Worm (Caenorhabditis elegans) whole organism, L2 larva: ENCODE measurements around the gene Y94H6A.3.

Source experiments
- R02D3.7 ChIP-seq: fragments of 150-350 bp; optimal IDR thresholded peaks from 2 replicates; lab custom pipeline; 2014; ENCODE audit warnings: missing biosample characterization, missing genetic modification characterization
- blmp-1 ChIP-seq: sonication (generic microtip); optimal IDR thresholded peaks from 2 replicates; lab custom pipeline; 2017; ENCODE audit warnings: missing genetic modification characterization, mild to moderate bottlenecking, missing compliant biosample characterization, antibody characterized with exemption, moderate library complexity; ENCODE audit not compliant: insufficient read depth
- egl-27 ChIP-seq: sonication (generic microtip); optimal IDR thresholded peaks from 3 replicates; lab custom pipeline; 2017; ENCODE audit warnings: missing biosample characterization, missing genetic modification reagents, missing genetic modification characterization
- gmeb-1 ChIP-seq: fragments of 150-350 bp; optimal IDR thresholded peaks from 2 replicates; lab custom pipeline; 2014; ENCODE audit warnings: missing biosample characterization, missing genetic modification characterization
- nhr-11 ChIP-seq: fragments of 150-350 bp; optimal IDR thresholded peaks from 2 replicates; lab custom pipeline; 2014; ENCODE audit warnings: missing biosample characterization, missing genetic modification characterization
- nhr-25 ChIP-seq: fragments of 150-350 bp; sonication (generic microtip); optimal IDR thresholded peaks from 3 replicates; lab custom pipeline; 2014; ENCODE audit warnings: missing biosample characterization, missing genetic modification characterization
- nhr-6 ChIP-seq: fragments of 150-350 bp; optimal IDR thresholded peaks from 2 replicates; lab custom pipeline; 2014; ENCODE audit warnings: missing biosample characterization, missing genetic modification characterization
- nhr-77 ChIP-seq: fragments of 150-350 bp; optimal IDR thresholded peaks from 2 replicates; lab custom pipeline; 2014; ENCODE audit warnings: missing biosample characterization, missing genetic modification characterization
- sem-4 ChIP-seq: fragments of 150-350 bp; optimal IDR thresholded peaks from 2 replicates; lab custom pipeline; 2014; ENCODE audit warnings: missing biosample characterization, missing genetic modification reagents, missing genetic modification characterization

ce11 chrIV:2710203-2710935 is 34.1 kb downstream of the Y94H6A.3 start, which contains the start of gene Y94H6A.10:
- TF ChIP-seq nhr-11: no peak
- no peak for TF ChIP-seq R02D3.7 (tag; lab: Kevin White, UChicago)
- no peak for TF ChIP-seq gmeb-1 (tag; lab: Kevin White, UChicago)
- no peak for TF ChIP-seq blmp-1 (tag; lab: Kevin White, UChicago)
- no peak for TF ChIP-seq sem-4 (tag; lab: Kevin White, UChicago)
- TF ChIP-seq nhr-77: no peak
- TF ChIP-seq nhr-25 (tag; lab: Kevin White, UChicago): no peak
- no peak for TF ChIP-seq nhr-6
- no peak for TF ChIP-seq egl-27 (tag; lab: Kevin White, UChicago)
